Worm (Caenorhabditis elegans) whole organism, L4/young adult: ENCODE measurements around the gene R04F11.5.

Experiments used
- W03F9.2 ChIP-seq: fragments of 150-350 bp; optimal IDR thresholded peaks from 2 replicates; lab custom pipeline; 2014; ENCODE audit warnings: missing biosample characterization, missing genetic modification characterization
- dao-5 ChIP-seq: sonication (generic microtip); optimal IDR thresholded peaks from 2 replicates; lab custom pipeline; 2016; ENCODE audit warnings: missing genotype, missing genetic modification characterization, moderate library complexity, missing compliant biosample characterization
- him-1 ChIP-seq: sonication (generic microtip); optimal IDR thresholded peaks from 2 replicates; lab custom pipeline; 2016; ENCODE audit warnings: missing genotype, missing genetic modification reagents, missing genetic modification characterization, missing compliant biosample characterization

R04F11.5 gene

DNA sequence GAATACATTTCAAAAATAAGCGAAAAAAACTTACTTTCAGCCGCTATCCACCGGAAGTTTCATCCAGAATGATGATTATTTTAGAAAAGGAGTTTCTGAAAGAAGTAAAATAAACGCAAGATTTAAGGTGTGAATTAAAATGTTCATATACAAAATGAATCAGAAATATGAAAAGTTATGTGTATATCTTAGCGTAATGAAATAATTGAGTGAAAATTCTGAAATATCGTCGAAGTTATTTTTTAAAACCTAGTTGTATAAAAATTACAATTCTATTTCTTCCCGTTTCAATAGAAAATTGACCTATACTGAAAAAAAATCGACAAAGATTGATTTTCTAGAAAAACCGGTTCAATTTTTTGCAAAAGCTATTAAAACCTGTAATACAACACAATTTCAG is 20.1 kb upstream of the R04F11.5 start, which contains the start of gene twk-13:
Gene twk-13 (minus strand): TSS at position 101 of the 400 bp plus-strand sequence.
- no peak for TF ChIP-seq him-1
- TF ChIP-seq W03F9.2 = no peak
- TF ChIP-seq dao-5 (tag; lab: Kevin White, UChicago) = no peak

DNA sequence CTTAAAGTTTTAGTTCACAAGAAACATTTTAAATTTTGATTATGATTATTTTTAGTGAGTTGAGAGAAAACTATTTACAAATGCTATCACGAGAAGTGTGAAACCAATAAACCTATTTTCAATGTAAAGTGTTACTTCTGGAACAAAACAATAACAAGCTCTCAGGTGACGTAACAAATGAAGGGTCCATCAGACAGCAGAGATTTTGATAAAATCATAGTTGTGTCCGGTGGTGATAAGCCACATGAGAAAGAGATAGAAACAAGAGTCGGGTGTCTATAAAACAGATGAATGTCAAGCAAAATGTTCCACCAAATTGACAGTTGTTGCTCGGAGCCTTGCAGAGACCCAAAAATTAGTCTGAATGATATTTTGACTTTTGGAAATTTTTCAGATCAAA is 16.6 kb upstream of the R04F11.5 start:
- TF ChIP-seq him-1 (no peak), W03F9.2 (no peak), dao-5 (tag; lab: Kevin White, UChicago) (no peak)

DNA sequence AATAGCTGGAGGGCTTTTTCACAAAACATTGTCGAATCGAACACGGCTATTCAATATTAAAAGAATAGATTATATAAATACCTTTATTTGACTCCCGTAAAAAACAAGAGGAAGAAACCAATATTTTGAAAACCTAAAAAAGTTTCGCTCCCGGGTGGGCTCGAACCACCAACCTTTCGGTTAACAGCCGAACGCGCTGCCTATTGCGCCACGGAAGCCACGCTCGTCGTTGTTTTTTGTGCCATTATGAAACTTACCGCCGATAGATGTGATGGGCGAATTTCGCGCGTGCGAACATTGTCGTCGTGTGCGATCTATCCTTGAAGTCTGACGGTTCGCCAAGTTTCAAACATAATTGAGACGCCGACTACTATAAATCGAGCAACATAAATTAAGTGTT is 14.0 kb upstream of the R04F11.5 start:
- TF ChIP-seq dao-5 (tag; lab: Kevin White, UChicago) (no peak), him-1 (no peak), W03F9.2 (no peak)

DNA sequence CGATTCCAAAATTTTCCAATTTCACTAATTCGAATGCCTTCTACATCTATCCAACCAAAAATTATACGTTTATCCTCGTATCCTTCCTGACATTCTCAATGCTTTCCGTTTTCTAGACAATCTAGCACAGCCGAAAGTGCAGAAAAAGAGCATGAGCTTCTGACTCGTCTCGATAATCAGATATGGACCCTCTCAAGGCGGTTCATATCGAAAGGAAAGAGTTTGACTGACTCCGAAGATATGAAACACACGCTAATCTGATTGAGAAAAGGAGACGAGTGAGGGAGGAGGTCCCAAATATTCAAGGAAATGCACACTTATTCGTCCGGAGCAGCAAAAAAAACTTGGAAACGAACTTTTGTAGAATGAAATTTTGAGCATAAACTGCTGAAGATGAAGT is 11.4 kb upstream of the R04F11.5 start:
- no peak for TF ChIP-seq dao-5 (tag; lab: Kevin White, UChicago)

DNA sequence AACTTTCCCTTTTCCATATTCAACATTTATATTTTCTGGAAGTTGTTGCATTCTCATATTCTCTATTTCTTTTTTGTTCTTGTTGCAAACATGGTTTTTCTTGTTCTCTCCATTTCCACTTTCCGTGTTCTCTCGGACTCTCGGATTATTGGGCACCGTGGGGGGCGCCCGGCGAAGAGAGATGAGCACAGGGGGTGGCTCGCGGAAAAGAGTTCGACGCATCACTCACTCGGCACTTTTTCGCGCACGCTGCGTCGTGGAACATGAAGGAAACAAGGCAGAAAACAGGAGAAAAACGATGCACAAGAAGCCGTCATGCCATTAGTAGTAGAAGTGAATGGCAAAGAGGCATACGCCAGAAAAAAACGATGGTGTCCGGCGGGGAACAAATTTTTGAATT is 8.8 kb upstream of the R04F11.5 start:
- no peak for TF ChIP-seq him-1
- no peak for TF ChIP-seq dao-5 (tag; lab: Kevin White, UChicago)
- no peak for TF ChIP-seq W03F9.2

DNA sequence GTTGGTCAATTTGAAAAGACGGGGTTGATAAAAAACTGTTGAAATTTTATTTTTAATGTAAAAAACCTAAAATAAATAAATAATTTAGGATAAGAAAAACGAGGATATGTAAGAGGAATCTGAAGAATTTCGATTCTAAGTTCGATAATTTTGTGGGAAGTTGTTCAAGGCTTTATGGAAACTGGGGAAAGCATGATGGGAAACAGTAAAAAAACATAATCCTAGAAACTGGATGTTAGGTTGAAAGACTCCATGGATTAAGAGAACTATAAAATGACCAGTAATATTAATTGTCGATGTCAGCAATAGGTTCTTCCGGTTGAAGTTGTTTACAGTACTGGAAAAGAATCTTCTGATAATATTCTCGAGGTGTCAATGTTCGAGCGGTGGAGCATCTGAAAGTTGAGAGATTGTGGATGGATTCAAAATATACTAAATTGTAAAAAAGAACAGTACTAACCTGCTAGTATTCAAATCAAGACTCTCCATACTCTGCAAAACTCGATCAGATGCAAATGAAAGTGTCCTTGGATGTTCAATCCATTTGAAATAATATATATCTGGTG is 2.5 kb upstream of the R04F11.5 start:
- TF ChIP-seq dao-5 (tag; lab: Kevin White, UChicago) (no peak), W03F9.2 (no peak), him-1 (no peak)

DNA sequence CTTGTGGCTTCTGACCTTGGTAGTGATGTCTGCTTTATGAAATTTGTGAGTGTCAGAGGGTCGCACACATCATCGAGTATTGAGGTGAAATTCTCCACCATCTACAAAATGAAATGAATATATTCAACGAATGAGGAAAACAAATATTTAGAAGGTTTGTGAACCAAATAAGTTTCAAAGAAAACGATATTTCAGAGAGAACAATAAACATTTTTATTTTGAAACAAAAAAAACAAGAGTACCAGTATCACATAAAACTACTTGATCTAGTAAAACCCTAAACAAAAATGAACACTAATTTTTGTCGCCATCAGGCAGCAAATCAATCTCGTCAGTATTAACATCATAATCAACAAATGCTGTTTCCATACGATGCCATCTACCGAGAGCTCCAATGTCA is 739 bp downstream of the R04F11.5 start, which contains the start of gene R04F11.3:
Gene R04F11.3 (minus strand): TSS at position 101 of the 400 bp plus-strand sequence.
- TF ChIP-seq W03F9.2 = no peak
- TF ChIP-seq dao-5 (tag; lab: Kevin White, UChicago) = no peak
- TF ChIP-seq him-1 = no peak

DNA sequence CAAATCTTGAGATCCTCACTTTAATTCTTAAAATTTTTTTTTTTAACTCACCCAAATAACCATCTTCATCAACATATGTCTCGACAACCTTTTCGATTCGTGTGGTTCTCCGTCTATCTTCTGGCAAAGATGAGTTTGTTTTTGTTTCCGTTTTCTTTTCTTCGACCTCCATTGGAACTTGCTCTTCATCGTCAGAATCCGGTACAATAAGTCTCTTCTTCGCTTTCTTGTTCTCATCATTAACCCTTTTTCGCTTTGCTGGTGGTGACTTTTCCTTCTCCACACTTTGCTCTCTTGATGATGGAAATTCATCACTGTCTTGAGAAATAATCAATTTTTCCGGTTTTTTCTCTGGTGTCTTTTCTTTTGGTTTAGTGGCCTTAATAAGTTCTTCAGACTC is 1.7 kb downstream of the R04F11.5 start:
- no peak for TF ChIP-seq dao-5 (tag; lab: Kevin White, UChicago)
- no peak for TF ChIP-seq him-1
- no peak for TF ChIP-seq W03F9.2

DNA sequence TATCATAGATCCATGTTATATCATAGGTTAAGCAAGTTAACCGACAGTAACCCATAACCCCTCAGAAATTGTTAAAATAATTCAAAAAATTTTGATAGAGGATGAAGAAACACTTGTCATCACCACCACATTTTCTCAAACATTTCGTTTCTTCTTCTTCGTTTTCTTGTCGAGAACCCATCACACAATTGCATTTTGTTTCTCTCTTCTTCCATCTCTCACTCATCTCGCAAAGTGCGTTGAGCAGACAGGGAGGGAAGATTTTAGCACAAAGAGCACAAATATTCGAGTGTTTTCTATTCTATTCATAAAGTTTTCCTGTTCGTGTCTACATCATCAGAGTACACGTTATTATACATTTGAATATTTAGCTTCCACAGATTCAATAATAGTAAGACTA is 3.4 kb downstream of the R04F11.5 start:
- TF ChIP-seq dao-5 (tag; lab: Kevin White, UChicago) = no peak
- peak; percentile 18 for TF ChIP-seq him-1

DNA sequence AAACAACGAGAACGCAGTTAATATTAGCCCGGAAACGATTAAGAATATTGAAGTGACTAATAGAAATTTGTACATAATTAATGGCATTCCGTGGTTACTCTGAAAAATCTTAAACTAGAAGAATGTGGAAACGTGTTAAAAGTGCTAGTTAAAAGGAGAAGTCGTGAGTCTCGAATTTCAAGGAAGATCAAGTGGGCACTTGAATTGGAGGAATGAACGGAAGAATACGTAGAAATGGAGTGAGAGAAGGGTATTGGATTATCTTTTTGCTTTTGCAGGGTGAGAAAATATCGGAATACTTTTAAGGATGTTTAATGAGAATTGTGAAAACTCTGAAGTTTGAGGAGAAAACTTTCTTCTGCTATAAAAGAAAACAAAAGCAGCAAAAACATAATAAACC is 7.6 kb downstream of the R04F11.5 start, which contains the start of gene hpo-30:
Gene hpo-30 (minus strand): TSS at position 101 of the 400 bp plus-strand sequence.
- TF ChIP-seq dao-5 (tag; lab: Kevin White, UChicago) = no peak
- no peak for TF ChIP-seq him-1
- TF ChIP-seq W03F9.2 = no peak

DNA sequence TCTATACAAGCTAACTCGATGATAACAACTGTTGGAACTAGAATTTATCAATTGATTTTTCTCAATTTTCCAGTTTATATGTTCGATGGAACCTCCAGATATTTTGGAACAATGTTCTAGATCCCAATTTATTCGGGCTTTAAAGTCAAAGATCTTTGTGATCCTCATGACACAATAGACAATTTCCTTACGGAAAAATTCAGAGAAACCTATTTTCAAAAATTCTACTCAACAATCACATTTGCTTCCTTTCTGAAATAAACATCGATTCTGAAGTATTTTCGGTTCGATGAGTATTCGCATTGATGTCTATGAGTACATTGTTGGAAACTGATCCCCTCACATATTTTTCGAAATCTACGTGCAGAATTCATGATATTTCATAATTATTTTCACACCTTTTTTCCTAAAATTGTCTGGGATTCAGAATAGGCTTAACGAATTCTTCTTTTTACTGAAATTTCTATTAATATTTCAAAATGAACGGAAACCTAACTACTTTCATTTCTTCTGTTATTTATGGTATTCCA is 10.7 kb downstream of the R04F11.5 start, which contains the start of gene srg-45:
Gene srg-45 (plus strand): TSS at position 480 of the 530 bp plus-strand sequence.
- TF ChIP-seq him-1 (no peak), W03F9.2 (no peak), dao-5 (tag; lab: Kevin White, UChicago) (no peak)

DNA sequence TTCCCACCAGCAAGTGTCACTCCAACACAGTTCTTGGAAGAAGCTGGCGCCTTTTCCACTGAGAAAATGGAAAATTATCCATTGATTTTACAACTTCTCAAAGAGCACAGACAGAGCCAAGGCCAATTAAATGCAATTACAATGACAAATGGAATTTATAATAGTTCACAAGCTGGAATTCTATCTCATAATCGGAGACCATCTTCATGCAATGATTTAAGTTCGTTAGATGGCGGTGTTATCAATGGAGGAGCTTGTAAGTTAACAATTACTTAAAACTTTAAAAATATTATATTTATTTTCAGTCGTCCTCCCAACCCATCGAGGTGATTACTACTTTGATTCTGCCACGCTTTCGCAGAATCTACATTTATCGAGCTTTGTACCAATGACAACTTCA is 12.1 kb downstream of the R04F11.5 start:
- no peak for TF ChIP-seq W03F9.2

DNA sequence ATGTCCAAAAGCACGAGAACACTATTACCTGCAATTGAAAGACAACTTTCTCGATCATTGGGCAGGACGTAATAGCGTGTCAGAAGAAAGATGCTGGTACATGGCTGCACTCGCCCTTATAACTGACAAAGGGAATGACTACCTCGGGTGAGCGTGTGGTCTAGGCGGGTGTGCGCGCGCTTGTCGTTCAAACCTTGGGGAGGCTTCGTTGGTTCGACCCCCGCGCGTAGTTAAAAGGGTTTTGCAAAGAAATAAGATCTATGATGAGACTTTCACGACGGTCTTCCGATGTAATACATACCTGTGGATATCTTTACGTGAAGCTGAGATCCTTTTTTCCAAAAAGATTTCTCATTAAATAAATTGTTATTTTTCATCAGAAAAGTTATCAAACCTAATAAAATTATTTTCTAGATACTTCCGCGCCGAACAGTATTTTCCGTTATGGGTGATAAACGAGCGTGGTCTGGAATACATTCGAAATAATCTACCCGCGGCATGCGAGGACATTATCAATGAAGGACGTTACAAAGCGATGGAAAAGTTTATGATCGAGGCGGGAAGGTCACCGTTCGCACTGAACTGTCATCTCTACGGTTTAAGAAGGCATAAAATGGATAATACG is 14.3 kb downstream of the R04F11.5 start:
- TF ChIP-seq dao-5 (tag; lab: Kevin White, UChicago) (peak; percentile 97), W03F9.2 (peak; percentile 59), him-1 (peak; percentile 97)

DNA sequence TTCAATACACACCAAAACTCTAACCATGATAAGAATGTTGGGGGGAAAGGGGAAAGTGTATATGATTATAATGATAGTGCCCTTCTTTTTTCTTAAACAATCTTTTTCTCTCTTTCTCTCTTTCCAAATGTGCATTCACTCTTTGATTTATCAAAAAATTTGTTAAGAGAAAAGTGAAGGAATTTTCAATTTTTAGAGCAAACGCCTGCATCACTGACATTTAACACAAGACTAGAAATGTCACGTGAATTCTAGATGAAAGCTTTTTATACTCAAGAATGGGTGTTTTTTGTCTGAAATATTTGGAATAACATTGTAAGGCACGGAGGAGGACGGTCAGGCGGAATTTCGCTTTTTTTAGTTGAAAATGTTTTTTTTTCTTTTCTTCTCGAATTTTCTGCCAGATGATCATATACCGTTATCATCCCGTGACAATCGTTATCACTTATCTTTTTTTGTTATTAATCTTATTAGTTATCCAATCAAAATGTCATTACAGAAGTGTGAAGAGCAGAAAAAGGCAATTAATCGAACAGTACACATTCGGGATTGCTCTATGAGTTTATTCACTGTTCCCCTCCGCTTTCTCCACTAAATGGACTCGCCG is 15.7 kb downstream of the R04F11.5 start, which contains the start of the genes frm-7 and F55C5.17:
Gene frm-7 (plus strand): TSS at position 500 of the 607 bp plus-strand sequence.
Gene F55C5.17 (plus strand): TSS at position 557 of the 607 bp plus-strand sequence.
- TF ChIP-seq him-1 = no peak
- no peak for TF ChIP-seq dao-5 (tag; lab: Kevin White, UChicago)
- TF ChIP-seq W03F9.2 = no peak
